Fruit fly (Drosophila melanogaster) whole organism, embryonic: ENCODE measurements around the gene GNBP1.

Experiments
- Antp ChIP-seq: fragments of 200-800 bp; sonication (Bioruptor generic); optimal IDR thresholded peaks from 3 replicates; lab custom pipeline; 2016; ENCODE audit warnings: missing biosample characterization, missing genetic modification characterization
- Atf-2 ChIP-seq: fragments of 200-800 bp; sonication (Bioruptor generic); optimal IDR thresholded peaks from 2 replicates; lab custom pipeline; 2016; ENCODE audit warnings: missing biosample characterization, missing genetic modification characterization
- Bgb ChIP-seq: fragments of 200-800 bp; sonication (Bioruptor generic); IDR thresholded peaks from 2 replicates; pipeline ENCODE4 v1.3.6; 2022; ENCODE audit warnings: missing biosample characterization, missing genetic modification characterization; ENCODE audit not compliant: partially characterized antibody
- CG1024 ChIP-seq: fragments of 200-800 bp; sonication (Bioruptor generic); IDR thresholded peaks from 2 replicates; pipeline ENCODE4 v1.3.6; 2022; ENCODE audit warnings: missing biosample characterization, missing genetic modification characterization
- CG10267 ChIP-seq: fragments of 200-800 bp; sonication (Bioruptor generic); optimal IDR thresholded peaks from 2 replicates; lab custom pipeline; 2018; ENCODE audit warnings: missing biosample characterization, mild to moderate bottlenecking, missing genetic modification characterization, moderate library complexity
- CG11456 ChIP-seq: fragments of 200-800 bp; sonication (Bioruptor generic); IDR thresholded peaks from 3 replicates; pipeline ENCODE4 v1.3.6; 2022; ENCODE audit warnings: missing biosample characterization, missing genetic modification characterization
- CG11560 ChIP-seq: fragments of 200-800 bp; sonication (Bioruptor generic); IDR thresholded peaks from 3 replicates; pipeline ENCODE4 v1.3.6; 2022; ENCODE audit warnings: missing biosample characterization, missing genetic modification characterization
- CG11695 ChIP-seq: fragments of 200-800 bp; sonication (Bioruptor generic); IDR thresholded peaks from 3 replicates; pipeline ENCODE4 v1.3.6; 2022; ENCODE audit warnings: missing biosample characterization, missing genetic modification characterization
- CG12219 ChIP-seq: fragments of 200-800 bp; sonication (Bioruptor generic); optimal IDR thresholded peaks from 3 replicates; lab custom pipeline; 2018; ENCODE audit warnings: missing biosample characterization, mild to moderate bottlenecking, missing genetic modification characterization
- CG12659 ChIP-seq: fragments of 200-800 bp; sonication (Bioruptor generic); optimal IDR thresholded peaks from 3 replicates; lab custom pipeline; 2017; ENCODE audit warnings: mild to moderate bottlenecking, missing biosample characterization, missing genetic modification reagents, missing genetic modification characterization
- CG13123 ChIP-seq: fragments of 200-800 bp; sonication (Bioruptor generic); optimal IDR thresholded peaks from 2 replicates; lab custom pipeline; 2016; ENCODE audit warnings: missing biosample characterization, missing genetic modification characterization
- CG15011 ChIP-seq: fragments of 200-800 bp; sonication (Bioruptor generic); optimal IDR thresholded peaks from 3 replicates; lab custom pipeline; 2018; ENCODE audit warnings: missing biosample characterization, mild to moderate bottlenecking, missing genetic modification characterization
- CG31224 ChIP-seq: fragments of 200-800 bp; sonication (Bioruptor generic); IDR thresholded peaks from 2 replicates; pipeline ENCODE4 v1.3.6; 2022; ENCODE audit warnings: missing biosample characterization, missing genetic modification characterization
- CG7372 ChIP-seq: fragments of 200-800 bp; sonication (Bioruptor generic); IDR thresholded peaks from 2 replicates; pipeline ENCODE4 v1.3.6; 2022; ENCODE audit warnings: missing biosample characterization, missing genetic modification characterization
- Dbx ChIP-seq: fragments of 200-800 bp; sonication (Bioruptor generic); IDR thresholded peaks from 3 replicates; pipeline ENCODE4 v1.3.6; 2022; ENCODE audit warnings: missing biosample characterization, missing genetic modification characterization
- Doc3 ChIP-seq: fragments of 200-800 bp; sonication (Bioruptor generic); IDR thresholded peaks from 3 replicates; pipeline ENCODE4 v1.3.6; 2022; ENCODE audit warnings: missing biosample characterization, missing genetic modification characterization; ENCODE audit not compliant: partially characterized antibody
- Eip74EF ChIP-seq, 2 experiments: fragments of 200-800 bp in 1 of 2; fragments of >200 bp in 1 of 2; sonication (Bioruptor generic) in 1 of 2; optimal IDR thresholded peaks; 2 replicates each; lab custom pipeline; 2017 to 2019; ENCODE audit warnings: missing biosample characterization in 2 of 2, missing genetic modification characterization in 2 of 2, mild to moderate bottlenecking in 1 of 2, moderate library complexity in 1 of 2
- Hey ChIP-seq: fragments of 200-800 bp; sonication (Bioruptor generic); optimal IDR thresholded peaks from 3 replicates; lab custom pipeline; 2018; ENCODE audit warnings: missing biosample characterization, mild to moderate bottlenecking, missing genetic modification characterization
- Hr51 ChIP-seq, 2 experiments: fragments of 200-800 bp; sonication (Bioruptor generic); optimal IDR thresholded peaks; 2 replicates in 1 of 2; 3 replicates in 1 of 2; lab custom pipeline; 2016 to 2018; ENCODE audit warnings: missing biosample characterization in 2 of 2, missing genetic modification characterization in 2 of 2, mild to moderate bottlenecking in 1 of 2, moderate library complexity in 1 of 2
- Jarid2 ChIP-seq: fragments of 200-800 bp; sonication (Bioruptor generic); optimal IDR thresholded peaks from 3 replicates; lab custom pipeline; 2017; ENCODE audit warnings: mild to moderate bottlenecking, missing biosample characterization, missing genetic modification reagents, missing genetic modification characterization
- NfI ChIP-seq: fragments of 200-800 bp; sonication (Bioruptor generic); optimal IDR thresholded peaks from 3 replicates; lab custom pipeline; 2018; ENCODE audit warnings: missing biosample characterization, mild to moderate bottlenecking, missing genetic modification characterization, moderate library complexity
- Oaz ChIP-seq: fragments of 200-800 bp; sonication (Bioruptor generic); IDR thresholded peaks from 2 replicates; pipeline ENCODE4 v1.3.6; 2022; ENCODE audit warnings: missing biosample characterization, missing genetic modification characterization
- Ptx1 ChIP-seq: fragments of 200-800 bp; sonication (Bioruptor generic); IDR thresholded peaks from 2 replicates; pipeline ENCODE4 v1.3.6; 2022; ENCODE audit warnings: missing biosample characterization, missing genetic modification characterization
- Trl ChIP-seq, 3 experiments: fragments of >200 bp in 2 of 3; fragments of 200-800 bp in 1 of 3; sonication (Bioruptor generic) in 1 of 3; optimal IDR thresholded peaks; 2 replicates in 1 of 3; 3 replicates in 2 of 3; lab custom pipeline; 2016 to 2017; ENCODE audit warnings: missing biosample characterization in 1 of 3, missing genetic modification characterization in 1 of 3
- Vsx1 ChIP-seq: fragments of 200-800 bp; sonication (Bioruptor generic); optimal IDR thresholded peaks from 2 replicates; lab custom pipeline; 2017; ENCODE audit warnings: missing biosample characterization, mild to moderate bottlenecking, missing genetic modification characterization, missing genetic modification reagents
- amos ChIP-seq: fragments of 200-800 bp; sonication (Bioruptor generic); IDR thresholded peaks from 2 replicates; pipeline ENCODE4 v1.3.6; 2022; ENCODE audit warnings: missing biosample characterization, missing genetic modification characterization; ENCODE audit not compliant: partially characterized antibody
- br ChIP-seq: fragments of >200 bp; optimal IDR thresholded peaks from 2 replicates; lab custom pipeline; 2017
- cas ChIP-seq: fragments of 200-800 bp; sonication (Bioruptor generic); IDR thresholded peaks from 2 replicates; pipeline ENCODE4 v1.3.6; 2022; ENCODE audit warnings: missing biosample characterization, missing genetic modification characterization
- chn ChIP-seq: fragments of 200-800 bp; sonication (Bioruptor generic); optimal IDR thresholded peaks from 2 replicates; lab custom pipeline; 2016; ENCODE audit warnings: missing biosample characterization, missing genetic modification characterization
- esg ChIP-seq: fragments of 200-800 bp; sonication (Bioruptor generic); conservative IDR thresholded peaks from 2 replicates; pipeline ENCODE4 v1.3.6; 2022; ENCODE audit warnings: missing biosample characterization, missing genetic modification characterization
- eyg ChIP-seq: fragments of 200-800 bp; sonication (Bioruptor generic); optimal IDR thresholded peaks from 3 replicates; lab custom pipeline; 2016; ENCODE audit warnings: missing biosample characterization, missing genetic modification characterization
- gcm ChIP-seq: fragments of 200-800 bp; sonication (Bioruptor generic); optimal IDR thresholded peaks from 2 replicates; lab custom pipeline; 2019; ENCODE audit warnings: missing biosample characterization, mild to moderate bottlenecking, missing genetic modification characterization, moderate library complexity
- gt ChIP-seq: fragments of 200-800 bp; sonication (Bioruptor generic); IDR thresholded peaks from 2 replicates; pipeline ENCODE4 v1.3.6; 2022; ENCODE audit warnings: missing biosample characterization, missing genetic modification characterization
- inv ChIP-seq: fragments of 200-800 bp; sonication (Bioruptor generic); IDR thresholded peaks from 2 replicates; pipeline ENCODE4 v1.3.6; 2022; ENCODE audit warnings: missing biosample characterization, missing genetic modification characterization; ENCODE audit not compliant: partially characterized antibody
- jigr1 ChIP-seq: fragments of 200-800 bp; sonication (Bioruptor generic); IDR thresholded peaks from 3 replicates; pipeline ENCODE4 v1.3.6; 2022; ENCODE audit warnings: missing biosample characterization, missing genetic modification characterization
- jumu ChIP-seq: fragments of 200-800 bp; sonication (Bioruptor generic); optimal IDR thresholded peaks from 3 replicates; lab custom pipeline; 2016; ENCODE audit warnings: missing biosample characterization, missing genetic modification characterization
- mirr ChIP-seq: fragments of 200-800 bp; sonication (Bioruptor generic); optimal IDR thresholded peaks from 3 replicates; lab custom pipeline; 2018; ENCODE audit warnings: missing biosample characterization, mild to moderate bottlenecking, missing genetic modification characterization
- org-1 ChIP-seq: fragments of 200-800 bp; sonication (Bioruptor generic); optimal IDR thresholded peaks from 2 replicates; lab custom pipeline; 2017; ENCODE audit warnings: missing biosample characterization, missing genetic modification characterization
- pnt ChIP-seq: fragments of 200-800 bp; sonication (Bioruptor generic); optimal IDR thresholded peaks from 3 replicates; lab custom pipeline; 2016; ENCODE audit warnings: missing biosample characterization, missing genetic modification characterization
- pzg ChIP-seq: fragments of 200-800 bp; sonication (Bioruptor generic); optimal IDR thresholded peaks from 3 replicates; lab custom pipeline; 2018; ENCODE audit warnings: missing biosample characterization, mild to moderate bottlenecking, missing genetic modification characterization, moderate library complexity
- ro ChIP-seq: fragments of 200-800 bp; sonication (Bioruptor generic); IDR thresholded peaks from 2 replicates; pipeline ENCODE4 v1.3.6; 2022; ENCODE audit warnings: missing biosample characterization, missing genetic modification characterization
- slbo ChIP-seq: fragments of 200-800 bp; sonication (Bioruptor generic); IDR thresholded peaks from 2 replicates; pipeline ENCODE4 v1.3.6; 2022; ENCODE audit warnings: missing biosample characterization, missing genetic modification characterization
- slp2 ChIP-seq: fragments of 200-800 bp; sonication (Bioruptor generic); optimal IDR thresholded peaks from 2 replicates; lab custom pipeline; 2016; ENCODE audit warnings: missing biosample characterization, missing genetic modification characterization
- sna ChIP-seq: fragments of 200-800 bp; sonication (Bioruptor generic); IDR thresholded peaks from 2 replicates; pipeline ENCODE4 v1.3.6; 2022; ENCODE audit warnings: missing biosample characterization, missing genetic modification characterization; ENCODE audit not compliant: partially characterized antibody
- stc ChIP-seq: fragments of 200-800 bp; sonication (Bioruptor generic); IDR thresholded peaks from 2 replicates; pipeline ENCODE4 v1.3.6; 2022; ENCODE audit warnings: missing biosample characterization, missing genetic modification characterization
- wdn ChIP-seq: fragments of 200-800 bp; sonication (Bioruptor generic); IDR thresholded peaks from 2 replicates; pipeline ENCODE4 v1.3.6; 2022; ENCODE audit warnings: missing biosample characterization, missing genetic modification characterization
- zen ChIP-seq: fragments of 200-800 bp; sonication (Bioruptor generic); optimal IDR thresholded peaks from 3 replicates; lab custom pipeline; 2018; ENCODE audit warnings: missing biosample characterization, mild to moderate bottlenecking, missing genetic modification characterization, moderate library complexity
- zfh2 ChIP-seq: fragments of 200-800 bp; sonication (Bioruptor generic); optimal IDR thresholded peaks from 2 replicates; lab custom pipeline; 2016; ENCODE audit warnings: missing biosample characterization, missing genetic modification characterization

The GNBP1 gene

DNA sequence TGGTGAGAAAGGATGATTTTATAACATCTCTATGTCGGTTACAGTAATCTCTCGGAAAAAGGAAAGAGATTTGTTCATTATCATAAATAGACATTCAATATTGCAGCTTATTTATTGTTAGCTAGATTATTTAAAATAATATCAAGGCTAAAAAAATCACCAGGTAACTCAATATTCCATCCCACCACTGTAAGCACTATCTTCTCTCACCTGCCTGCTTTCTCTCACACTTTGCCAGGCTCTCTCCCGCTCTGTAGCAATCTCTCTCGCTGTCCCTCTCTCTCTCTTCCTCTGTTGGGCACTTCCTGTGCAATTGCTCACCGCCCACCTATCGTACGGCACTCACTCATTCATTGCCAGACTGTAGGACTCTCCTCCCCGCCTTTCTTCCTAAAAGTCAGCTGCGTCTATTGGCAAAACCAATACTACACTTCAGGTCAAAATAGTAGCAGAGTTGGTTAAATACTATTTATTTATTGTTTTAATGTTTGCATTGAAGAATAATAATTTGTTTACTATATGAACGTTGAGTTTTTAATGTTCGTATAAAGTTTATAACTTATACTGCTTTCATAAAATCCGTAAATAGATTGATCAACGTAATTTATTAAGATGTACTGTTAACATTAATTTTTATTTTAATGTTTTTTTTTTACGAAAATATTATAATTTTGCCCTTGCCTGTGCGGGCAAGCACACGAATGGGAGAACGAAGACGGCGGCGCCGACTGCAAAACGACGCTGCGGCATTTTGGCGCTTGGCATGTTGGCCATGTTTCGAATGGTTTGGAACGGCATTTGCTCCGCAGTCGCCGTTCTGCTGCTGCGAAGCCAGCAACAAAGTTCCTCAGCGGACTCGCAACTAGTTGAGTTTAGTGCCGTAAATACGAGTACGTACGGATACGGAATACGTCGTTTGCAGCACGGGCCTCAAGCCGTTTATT is 34.7 kb upstream of the GNBP1 start (continued):
- no peak for TF ChIP-seq sna (GFP tag; lab: Robert Waterston, UW)
- TF ChIP-seq CG15011 (GFP tag; lab: Kevin White, UChicago), result peak; percentile 83
- TF ChIP-seq gcm (GFP tag; lab: Kevin White, UChicago), result peak; percentile 88
- peak; percentile 81 for TF ChIP-seq Jarid2 (GFP tag; lab: Kevin White, UChicago)
- TF ChIP-seq Oaz (GFP tag; lab: Robert Waterston, UW), result peak; percentile 91
- peak; percentile 85 for TF ChIP-seq CG10267 (tag; lab: Kevin White, UChicago)
- peak; percentile 88 for TF ChIP-seq gt (GFP tag; lab: Robert Waterston, UW)
- TF ChIP-seq esg (GFP tag; lab: Robert Waterston, UW), result peak; percentile 95
- TF ChIP-seq Hey (tag; lab: Kevin White, UChicago), result peak; percentile 74
- peak; percentile 91 for TF ChIP-seq wdn
- peak; percentile 87 for TF ChIP-seq Atf-2 (GFP tag; lab: Kevin White, UChicago)
- peak; percentile 98 for TF ChIP-seq Trl (optimal IDR thresholded peaks at IDR 0.05; lab: Kevin White, UChicago)
- peak; percentile 67 for TF ChIP-seq Trl (GFP tag; optimal IDR thresholded peaks at IDR 0.05; lab: Kevin White, UChicago)
- TF ChIP-seq CG13123 (GFP tag; lab: Kevin White, UChicago), result peak; percentile 68
- peak in 1 of 2 experiments; percentile 93 for TF ChIP-seq Eip74EF (GFP tag; optimal IDR thresholded peaks at IDR 0.05; lab: Kevin White, UChicago)
- peak; percentile 95 for TF ChIP-seq CG1024 (GFP tag; lab: Robert Waterston, UW)
- peak; percentile 99 for TF ChIP-seq slbo (GFP tag; lab: Robert Waterston, UW)
- TF ChIP-seq CG7372, result peak; percentile 97
- peak; percentile 76 for TF ChIP-seq zen (tag; lab: Kevin White, UChicago)
- peak; percentile 92 for TF ChIP-seq CG11560
- TF ChIP-seq slp2 (GFP tag; lab: Kevin White, UChicago), result peak; percentile 88
- peak; percentile 96 for TF ChIP-seq cas
- TF ChIP-seq CG12219 (GFP tag; lab: Kevin White, UChicago), result peak; percentile 92
- TF ChIP-seq jigr1 (GFP tag; lab: Robert Waterston, UW), result peak; percentile 89
- peak; percentile 89 for TF ChIP-seq eyg
- peak; percentile 48; the same call in 1 of the 2 replicates for TF ChIP-seq Bgb (GFP tag; lab: Robert Waterston, UW)
- peak; percentile 99 for TF ChIP-seq Dbx
- TF ChIP-seq inv (GFP tag; lab: Robert Waterston, UW), result no peak
- TF ChIP-seq pnt (GFP tag; lab: Kevin White, UChicago), result peak; percentile 75
- peak; percentile 96 for TF ChIP-seq CG11695
- peak; percentile 85 to 97 for TF ChIP-seq Hr51 (GFP tag; optimal IDR thresholded peaks at IDR 0.05; lab: Kevin White, UChicago)
- TF ChIP-seq CG12659 (GFP tag; lab: Kevin White, UChicago), result peak; percentile 93
- TF ChIP-seq ro (GFP tag; lab: Robert Waterston, UW), result peak; percentile 94
- TF ChIP-seq zfh2 (GFP tag; lab: Kevin White, UChicago), result peak; percentile 87
- no peak for TF ChIP-seq amos (GFP tag; lab: Robert Waterston, UW)
- peak; percentile 26 for TF ChIP-seq pzg (GFP tag; lab: Kevin White, UChicago)
- TF ChIP-seq Doc3 (GFP tag; lab: Robert Waterston, UW), result no peak; the same call in 2 of the 3 replicates
- peak; percentile 72 for TF ChIP-seq Antp (GFP tag; lab: Kevin White, UChicago)
- peak; percentile 97 for TF ChIP-seq stc (GFP tag; lab: Robert Waterston, UW)
- TF ChIP-seq jumu (GFP tag; lab: Kevin White, UChicago), result peak; percentile 72
- peak; percentile 86 for TF ChIP-seq chn (GFP tag; lab: Kevin White, UChicago)
- TF ChIP-seq CG11456 (GFP tag; lab: Robert Waterston, UW), result peak; percentile 99
- TF ChIP-seq br (lab: Kevin White, UChicago), result no peak
- TF ChIP-seq mirr (GFP tag; lab: Kevin White, UChicago), result peak; percentile 92
- TF ChIP-seq CG31224 (GFP tag; lab: Robert Waterston, UW), result peak; percentile 95
- TF ChIP-seq NfI (GFP tag; lab: Kevin White, UChicago), result peak; percentile 94
- TF ChIP-seq org-1 (GFP tag; lab: Kevin White, UChicago), result peak; percentile 87
- TF ChIP-seq Vsx1 (GFP tag; lab: Kevin White, UChicago), result peak; percentile 42
- peak; percentile 99 for TF ChIP-seq Ptx1 (GFP tag; lab: Robert Waterston, UW)
